Fruit fly (Drosophila melanogaster) S2 (cell line): ENCODE measurements around the gene CG7484.

ENCODE experiments used
- CG8478 ChIP-seq: fragments of >200 bp; optimal IDR thresholded peaks from 2 replicates; lab custom pipeline; 2018
- CTCF ChIP-seq, 2 experiments: fragments of >200 bp; optimal IDR thresholded peaks; 2 replicates each; lab custom pipeline; 2018

DNA sequence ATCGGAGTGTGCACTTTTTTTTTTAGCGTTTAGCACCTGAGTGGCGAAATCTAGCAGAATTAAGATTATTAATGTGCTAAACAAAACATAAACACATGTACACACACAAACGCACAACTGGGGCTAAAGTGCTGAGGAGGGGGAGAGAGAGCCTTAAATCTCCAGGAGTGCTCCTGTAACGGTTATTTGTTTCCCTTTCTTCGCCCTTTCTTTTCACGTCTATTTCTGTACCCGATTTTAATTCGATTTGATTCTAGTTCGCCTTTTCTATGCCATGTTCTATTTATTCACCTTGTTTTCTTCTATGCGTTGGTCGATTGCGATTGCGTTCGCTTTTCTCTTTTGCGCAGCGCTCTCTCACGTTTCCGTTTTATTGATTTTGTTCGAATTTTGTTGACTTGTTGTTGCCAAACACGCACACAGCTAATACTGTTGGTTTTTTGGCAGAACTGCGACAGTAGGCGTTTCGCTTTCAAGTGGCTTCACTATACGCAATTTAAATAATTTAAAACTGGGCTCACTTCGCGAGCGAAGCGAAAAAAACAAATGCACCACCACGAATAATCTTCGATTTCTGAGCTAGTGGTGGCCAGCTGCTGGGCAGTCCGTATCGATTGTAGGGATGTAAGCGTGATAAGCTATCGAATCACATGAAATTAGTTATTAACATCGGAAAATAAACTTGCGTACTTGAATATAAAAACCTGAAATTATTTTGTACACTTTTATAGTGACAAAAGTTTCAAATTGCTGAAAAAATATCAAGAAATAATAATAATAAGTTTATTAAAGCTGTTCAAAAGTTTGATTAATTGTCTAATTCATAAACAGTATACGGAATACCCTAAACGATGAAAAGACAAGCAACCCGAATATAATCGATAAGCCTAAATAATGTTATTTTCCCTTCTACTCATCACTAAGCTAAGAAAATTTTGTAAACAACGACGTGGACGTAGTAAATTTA lies at the start of gene CG7484, which contains the start of the genes Krn and Ndfip:
- TF ChIP-seq CTCF (optimal IDR thresholded peaks at IDR 0.05; lab: Kevin White, UChicago) (no peak), CG8478 (no peak)
